Fruit fly (Drosophila melanogaster) whole organism, embryonic: ENCODE measurements around the gene hook.

Source experiments
- CG11456 ChIP-seq: fragments of 200-800 bp; sonication (Bioruptor generic); IDR thresholded peaks from 3 replicates; pipeline ENCODE4 v1.3.6; 2022; ENCODE audit warnings: missing biosample characterization, missing genetic modification characterization
- CG11504 ChIP-seq: fragments of 200-800 bp; sonication (Bioruptor generic); optimal IDR thresholded peaks from 3 replicates; lab custom pipeline; 2019; ENCODE audit warnings: missing biosample characterization, mild to moderate bottlenecking, missing genetic modification characterization, moderate library complexity
- CG12155 ChIP-seq: fragments of 200-800 bp; sonication (Bioruptor generic); optimal IDR thresholded peaks from 3 replicates; lab custom pipeline; 2016; ENCODE audit warnings: missing biosample characterization, missing genetic modification characterization
- CG14441 ChIP-seq: fragments of 200-800 bp; sonication (Bioruptor generic); IDR thresholded peaks from 2 replicates; pipeline ENCODE4 v1.3.6; 2022; ENCODE audit warnings: missing biosample characterization, missing genetic modification characterization
- CG15514 ChIP-seq: fragments of 200-800 bp; sonication (Bioruptor generic); optimal IDR thresholded peaks from 3 replicates; lab custom pipeline; 2017; ENCODE audit warnings: missing biosample characterization, missing genetic modification characterization, mild to moderate bottlenecking, moderate library complexity, missing genetic modification reagents
- CG15601 ChIP-seq: fragments of 200-800 bp; sonication (Bioruptor generic); optimal IDR thresholded peaks from 3 replicates; lab custom pipeline; 2019; ENCODE audit warnings: missing biosample characterization, mild to moderate bottlenecking, missing genetic modification characterization, moderate library complexity
- CG1647 ChIP-seq: fragments of 200-800 bp; sonication (Bioruptor generic); optimal IDR thresholded peaks from 3 replicates; lab custom pipeline; 2016; ENCODE audit warnings: missing biosample characterization, missing genetic modification characterization
- CG17186 ChIP-seq: fragments of 200-800 bp; sonication (Bioruptor generic); optimal IDR thresholded peaks from 3 replicates; lab custom pipeline; 2017; ENCODE audit warnings: missing biosample characterization, missing genetic modification reagents, missing genetic modification characterization
- CG17328 ChIP-seq: fragments of 200-800 bp; sonication (Bioruptor generic); IDR thresholded peaks from 2 replicates; pipeline ENCODE4 v1.3.6; 2022; ENCODE audit warnings: missing biosample characterization, missing genetic modification characterization
- CG17802 ChIP-seq: fragments of 200-800 bp; sonication (Bioruptor generic); optimal IDR thresholded peaks from 2 replicates; lab custom pipeline; 2018; ENCODE audit warnings: missing biosample characterization, mild to moderate bottlenecking, missing genetic modification characterization, moderate library complexity
- CG1832 ChIP-seq: fragments of 200-800 bp; sonication (Bioruptor generic); optimal IDR thresholded peaks from 2 replicates; lab custom pipeline; 2017; ENCODE audit warnings: missing biosample characterization, mild to moderate bottlenecking, missing genetic modification characterization, inconsistent platforms
- CG2889 ChIP-seq: fragments of 200-800 bp; sonication (Bioruptor generic); IDR thresholded peaks from 3 replicates; pipeline ENCODE4 v1.3.6; 2022; ENCODE audit warnings: missing biosample characterization, missing genetic modification characterization
- CG3065 ChIP-seq: fragments of 200-800 bp; sonication (Bioruptor generic); optimal IDR thresholded peaks from 2 replicates; lab custom pipeline; 2016; ENCODE audit warnings: missing biosample characterization, missing genetic modification characterization
- CG3838 ChIP-seq: fragments of 200-800 bp; sonication (Bioruptor generic); optimal IDR thresholded peaks from 3 replicates; lab custom pipeline; 2016; ENCODE audit warnings: missing biosample characterization, missing genetic modification characterization
- CG4730 ChIP-seq: fragments of 200-800 bp; sonication (Bioruptor generic); IDR thresholded peaks from 2 replicates; pipeline ENCODE4 v1.3.6; 2022; ENCODE audit warnings: missing biosample characterization, missing genetic modification characterization
- CG6689 ChIP-seq: fragments of 200-800 bp; sonication (Bioruptor generic); IDR thresholded peaks from 2 replicates; pipeline ENCODE4 v1.3.6; 2022; ENCODE audit warnings: missing biosample characterization, missing genetic modification characterization
- CG6791 ChIP-seq: fragments of 200-800 bp; sonication (Bioruptor generic); IDR thresholded peaks from 3 replicates; pipeline ENCODE4 v1.3.6; 2022; ENCODE audit warnings: missing biosample characterization, missing genetic modification characterization; ENCODE audit not compliant: partially characterized antibody
- CG7556 ChIP-seq: fragments of 200-800 bp; sonication (Bioruptor generic); optimal IDR thresholded peaks from 2 replicates; lab custom pipeline; 2017; ENCODE audit warnings: missing biosample characterization, mild to moderate bottlenecking, missing genetic modification characterization
- CG7963 ChIP-seq: fragments of 200-800 bp; sonication (Bioruptor generic); IDR thresholded peaks from 3 replicates; pipeline ENCODE4 v1.3.6; 2022; ENCODE audit warnings: missing biosample characterization, missing genetic modification characterization; ENCODE audit not compliant: partially characterized antibody
- D ChIP-seq, 2 experiments: fragments of 200-800 bp in 1 of 2; fragments of >200 bp in 1 of 2; sonication (Bioruptor generic) in 1 of 2; optimal IDR thresholded peaks; 2 replicates in 1 of 2; 3 replicates in 1 of 2; lab custom pipeline; 2017; ENCODE audit warnings: mild to moderate bottlenecking in 1 of 2, missing biosample characterization in 1 of 2, missing genetic modification characterization in 1 of 2, missing genetic modification reagents in 1 of 2
- Dip3 ChIP-seq: fragments of 200-800 bp; sonication (Bioruptor generic); optimal IDR thresholded peaks from 3 replicates; lab custom pipeline; 2016; ENCODE audit warnings: missing biosample characterization, missing genetic modification characterization
- Drgx ChIP-seq: fragments of 200-800 bp; sonication (Bioruptor generic); IDR thresholded peaks from 2 replicates; pipeline ENCODE4 v1.3.6; 2022; ENCODE audit warnings: missing biosample characterization, missing genetic modification characterization
- Elba2 ChIP-seq: fragments of 200-800 bp; sonication (Bioruptor generic); optimal IDR thresholded peaks from 3 replicates; lab custom pipeline; 2016; ENCODE audit warnings: missing biosample characterization, missing genetic modification characterization
- HLH3B ChIP-seq: fragments of 200-800 bp; sonication (Bioruptor generic); IDR thresholded peaks from 2 replicates; pipeline ENCODE4 v1.3.6; 2022; ENCODE audit warnings: missing biosample characterization, missing genetic modification characterization
- Hmr ChIP-seq: fragments of 200-800 bp; sonication (Bioruptor generic); optimal IDR thresholded peaks from 3 replicates; lab custom pipeline; 2017; ENCODE audit warnings: mild to moderate bottlenecking, missing biosample characterization, missing genetic modification reagents, missing genetic modification characterization
- Nf-YA ChIP-seq: fragments of 200-800 bp; sonication (Bioruptor generic); IDR thresholded peaks from 2 replicates; pipeline ENCODE4 v1.3.6; 2022; ENCODE audit warnings: missing biosample characterization, missing genetic modification characterization
- NfI ChIP-seq: fragments of 200-800 bp; sonication (Bioruptor generic); optimal IDR thresholded peaks from 3 replicates; lab custom pipeline; 2018; ENCODE audit warnings: missing biosample characterization, mild to moderate bottlenecking, missing genetic modification characterization, moderate library complexity
- Spps ChIP-seq: fragments of 200-800 bp; sonication (Bioruptor generic); optimal IDR thresholded peaks from 2 replicates; lab custom pipeline; 2018; ENCODE audit warnings: missing biosample characterization, mild to moderate bottlenecking, missing genetic modification characterization
- Stat92E ChIP-seq, 3 experiments: fragments of >200 bp in 2 of 3; fragments of 200-800 bp in 1 of 3; sonication (Bioruptor generic) in 1 of 3; optimal IDR thresholded peaks; 2 replicates each; lab custom pipeline; 2017 to 2019; ENCODE audit warnings: missing biosample characterization in 3 of 3, missing genetic modification characterization in 3 of 3, mild to moderate bottlenecking in 1 of 3, moderate library complexity in 1 of 3
- az2 ChIP-seq: fragments of 200-800 bp; sonication (Bioruptor generic); optimal IDR thresholded peaks from 3 replicates; lab custom pipeline; 2016; ENCODE audit warnings: missing biosample characterization, missing genetic modification characterization
- cad ChIP-seq: fragments of >200 bp; optimal IDR thresholded peaks from 2 replicates; lab custom pipeline; 2017; ENCODE audit warnings: missing biosample characterization, missing genetic modification characterization
- chm ChIP-seq: fragments of 200-800 bp; sonication (Bioruptor generic); IDR thresholded peaks from 2 replicates; pipeline ENCODE4 v1.3.6; 2022; ENCODE audit warnings: missing biosample characterization, missing genetic modification characterization
- ci ChIP-seq: fragments of 200-800 bp; sonication (Bioruptor generic); IDR thresholded peaks from 3 replicates; pipeline ENCODE4 v1.3.6; 2022; ENCODE audit warnings: missing biosample characterization, missing genetic modification characterization
- fu2 ChIP-seq: fragments of 200-800 bp; sonication (Bioruptor generic); optimal IDR thresholded peaks from 2 replicates; lab custom pipeline; 2016; ENCODE audit warnings: missing biosample characterization, missing genetic modification characterization
- gcm2 ChIP-seq: fragments of 200-800 bp; sonication (Bioruptor generic); optimal IDR thresholded peaks from 2 replicates; lab custom pipeline; 2016; ENCODE audit warnings: missing biosample characterization, missing genetic modification characterization
- jigr1 ChIP-seq: fragments of 200-800 bp; sonication (Bioruptor generic); IDR thresholded peaks from 3 replicates; pipeline ENCODE4 v1.3.6; 2022; ENCODE audit warnings: missing biosample characterization, missing genetic modification characterization
- lab ChIP-seq: fragments of 200-800 bp; sonication (Bioruptor generic); optimal IDR thresholded peaks from 3 replicates; lab custom pipeline; 2017; ENCODE audit warnings: missing biosample characterization, missing genetic modification characterization, mild to moderate bottlenecking, moderate library complexity, missing genetic modification reagents
- lbe ChIP-seq: fragments of 200-800 bp; sonication (Bioruptor generic); optimal IDR thresholded peaks from 2 replicates; lab custom pipeline; 2016; ENCODE audit warnings: missing biosample characterization, mild to moderate bottlenecking, missing genetic modification characterization
- nau ChIP-seq: fragments of 200-800 bp; sonication (Bioruptor generic); optimal IDR thresholded peaks from 3 replicates; lab custom pipeline; 2017; ENCODE audit warnings: missing biosample characterization, mild to moderate bottlenecking, missing genetic modification characterization, missing genetic modification reagents
- nerfin-2 ChIP-seq: fragments of 200-800 bp; sonication (Bioruptor generic); IDR thresholded peaks from 2 replicates; pipeline ENCODE4 v1.3.6; 2022; ENCODE audit warnings: missing biosample characterization, missing genetic modification characterization; ENCODE audit not compliant: partially characterized antibody
- odd ChIP-seq: fragments of 200-800 bp; sonication (Bioruptor generic); optimal IDR thresholded peaks from 2 replicates; lab custom pipeline; 2017; ENCODE audit warnings: missing biosample characterization, mild to moderate bottlenecking, missing genetic modification characterization
- onecut ChIP-seq: fragments of 200-800 bp; sonication (Bioruptor generic); IDR thresholded peaks from 2 replicates; pipeline ENCODE4 v1.3.6; 2022; ENCODE audit warnings: missing biosample characterization, missing genetic modification characterization
- pum ChIP-seq: fragments of 200-800 bp; sonication (Bioruptor generic); optimal IDR thresholded peaks from 2 replicates; lab custom pipeline; 2016; ENCODE audit warnings: missing biosample characterization, missing genetic modification characterization
- row ChIP-seq: fragments of 200-800 bp; sonication (Bioruptor generic); IDR thresholded peaks from 3 replicates; pipeline ENCODE4 v1.3.6; 2022; ENCODE audit warnings: missing biosample characterization, missing genetic modification characterization
- sens-2 ChIP-seq: fragments of 200-800 bp; sonication (Bioruptor generic); IDR thresholded peaks from 2 replicates; pipeline ENCODE4 v1.3.6; 2022; ENCODE audit warnings: missing biosample characterization, missing genetic modification characterization
- sna ChIP-seq: fragments of 200-800 bp; sonication (Bioruptor generic); IDR thresholded peaks from 2 replicates; pipeline ENCODE4 v1.3.6; 2022; ENCODE audit warnings: missing biosample characterization, missing genetic modification characterization; ENCODE audit not compliant: partially characterized antibody
- sob ChIP-seq: fragments of 200-800 bp; sonication (Bioruptor generic); IDR thresholded peaks from 2 replicates; pipeline ENCODE4 v1.3.6; 2022; ENCODE audit warnings: missing biosample characterization, missing genetic modification characterization
- toy ChIP-seq: fragments of 200-800 bp; sonication (Bioruptor generic); IDR thresholded peaks from 2 replicates; pipeline ENCODE4 v1.3.6; 2022; ENCODE audit warnings: missing biosample characterization, missing genetic modification characterization
- ttk ChIP-seq: fragments of 200-800 bp; sonication (Bioruptor generic); IDR thresholded peaks from 2 replicates; pipeline ENCODE4 v2.1.2; 2022; ENCODE audit warnings: missing biosample characterization, missing genetic modification characterization
- yki ChIP-seq: fragments of >200 bp; optimal IDR thresholded peaks from 3 replicates; lab custom pipeline; 2018
- z ChIP-seq: fragments of 200-800 bp; sonication (Bioruptor generic); IDR thresholded peaks from 3 replicates; pipeline ENCODE4 v1.3.6; 2022; ENCODE audit warnings: missing biosample characterization, missing genetic modification characterization

hook gene

DNA sequence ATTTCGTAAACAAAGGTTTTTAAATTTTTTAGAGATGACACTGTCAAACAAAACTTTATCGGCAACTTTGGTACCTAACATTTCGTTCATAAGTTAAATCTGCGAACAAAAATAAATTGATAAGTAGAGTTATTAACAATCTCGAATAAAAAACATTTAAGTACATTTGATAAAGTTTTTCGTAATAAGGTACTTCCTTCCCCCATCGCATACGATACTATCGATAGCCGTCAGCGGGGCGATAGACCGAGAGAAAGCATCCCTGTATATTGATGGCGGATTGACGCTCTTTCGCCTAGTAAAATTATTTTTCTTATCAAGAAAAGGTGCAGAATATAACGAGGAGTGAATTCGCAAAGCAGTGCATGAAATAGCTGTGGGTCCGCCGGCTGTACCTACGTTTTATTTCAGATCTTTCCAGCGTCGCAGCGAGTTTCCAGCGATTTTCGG lies 11.8 kb upstream of the hook start, which contains the start of the genes Ttc19 and Acn (continued):
- no peak for TF ChIP-seq Hmr (GFP tag; lab: Kevin White, UChicago)
- TF ChIP-seq Elba2 (GFP tag; lab: Kevin White, UChicago), result peak; percentile 50
- TF ChIP-seq cad, result no peak
- TF ChIP-seq ttk (GFP tag; lab: Robert Waterston, UW), result peak; percentile 67
- TF ChIP-seq Spps (tag; lab: Kevin White, UChicago), result peak; percentile 65
- TF ChIP-seq Nf-YA (GFP tag; lab: Robert Waterston, UW), result peak; percentile 62
- peak; percentile 92 for TF ChIP-seq sna
- peak; percentile 87 for TF ChIP-seq nerfin-2 (GFP tag; lab: Robert Waterston, UW)
- TF ChIP-seq CG7556, result peak; percentile 82
- peak; percentile 87 for TF ChIP-seq Dip3 (GFP tag; lab: Kevin White, UChicago)
- TF ChIP-seq CG6791 (GFP tag; lab: Robert Waterston, UW), result peak; percentile 96
- peak; percentile 77 for TF ChIP-seq CG4730 (GFP tag; lab: Robert Waterston, UW)
- TF ChIP-seq CG15601, result peak; percentile 77
- peak; percentile 71; the same call in 1 of the 3 replicates for TF ChIP-seq CG2889
- peak; percentile 85 for TF ChIP-seq CG11456
- TF ChIP-seq NfI (GFP tag; lab: Kevin White, UChicago), result peak; percentile 86
- TF ChIP-seq toy (GFP tag; lab: Robert Waterston, UW), result no peak
- peak; percentile 79 for TF ChIP-seq CG15514 (GFP tag; lab: Kevin White, UChicago)
- TF ChIP-seq CG3065 (GFP tag; lab: Kevin White, UChicago), result peak; percentile 54
- TF ChIP-seq CG14441, result peak; percentile 82
- TF ChIP-seq CG1647 (GFP tag; lab: Kevin White, UChicago), result peak; percentile 88
- TF ChIP-seq row (GFP tag; lab: Robert Waterston, UW), result peak; percentile 96
- peak; percentile 56 for TF ChIP-seq Drgx (GFP tag; lab: Robert Waterston, UW)
- peak; percentile 91 for TF ChIP-seq sob (GFP tag; lab: Robert Waterston, UW)
- peak; percentile 83 for TF ChIP-seq CG11504 (tag; lab: Kevin White, UChicago)
- TF ChIP-seq jigr1 (GFP tag; lab: Robert Waterston, UW), result no peak
- peak; percentile 90 for TF ChIP-seq fu2 (GFP tag; lab: Kevin White, UChicago)
- peak; percentile 75 for TF ChIP-seq HLH3B
- peak; percentile 91 for TF ChIP-seq pum (GFP tag; lab: Kevin White, UChicago)
- peak; percentile 78 for TF ChIP-seq CG6689
- TF ChIP-seq CG7963 (GFP tag; lab: Robert Waterston, UW), result peak; percentile 92
- peak; percentile 73 for TF ChIP-seq chm
- TF ChIP-seq gcm2 (GFP tag; lab: Kevin White, UChicago), result peak; percentile 45
- TF ChIP-seq z (GFP tag; lab: Robert Waterston, UW), result no peak
- peak; percentile 84 for TF ChIP-seq lab (GFP tag; lab: Kevin White, UChicago)
- TF ChIP-seq odd (GFP tag; lab: Kevin White, UChicago), result no peak
- TF ChIP-seq Stat92E (GFP tag; optimal IDR thresholded peaks at IDR 0.05; lab: Kevin White, UChicago), result peak in 1 of 3 experiments; percentile 8
- TF ChIP-seq CG3838 (GFP tag; lab: Kevin White, UChicago), result peak; percentile 59
- TF ChIP-seq nau, result no peak
- TF ChIP-seq CG17328 (GFP tag; lab: Robert Waterston, UW), result peak; percentile 83
- peak; percentile 59 for TF ChIP-seq sens-2 (GFP tag; lab: Robert Waterston, UW)
- TF ChIP-seq az2, result peak; percentile 82
- TF ChIP-seq CG1832 (GFP tag; lab: Kevin White, UChicago), result no peak
- peak; percentile 66 for TF ChIP-seq CG17802 (tag; lab: Kevin White, UChicago)
- peak; percentile 77 for TF ChIP-seq CG12155 (GFP tag; lab: Kevin White, UChicago)
- peak; percentile 70 for TF ChIP-seq lbe (GFP tag; lab: Kevin White, UChicago)
- TF ChIP-seq onecut (GFP tag; lab: Robert Waterston, UW), result peak; percentile 72
- TF ChIP-seq CG17186 (GFP tag; lab: Kevin White, UChicago), result peak; percentile 81
- peak; percentile 83 for TF ChIP-seq ci (GFP tag; lab: Robert Waterston, UW)
- no peak for TF ChIP-seq yki (lab: Kevin White, UChicago)
- no peak for TF ChIP-seq D (optimal IDR thresholded peaks at IDR 0.05; lab: Kevin White, UChicago)
- peak; percentile 73 for TF ChIP-seq D (GFP tag; optimal IDR thresholded peaks at IDR 0.05; lab: Kevin White, UChicago)
